Worm (Caenorhabditis elegans): ENCODE results near the gene F20A1.2.

DNA sequence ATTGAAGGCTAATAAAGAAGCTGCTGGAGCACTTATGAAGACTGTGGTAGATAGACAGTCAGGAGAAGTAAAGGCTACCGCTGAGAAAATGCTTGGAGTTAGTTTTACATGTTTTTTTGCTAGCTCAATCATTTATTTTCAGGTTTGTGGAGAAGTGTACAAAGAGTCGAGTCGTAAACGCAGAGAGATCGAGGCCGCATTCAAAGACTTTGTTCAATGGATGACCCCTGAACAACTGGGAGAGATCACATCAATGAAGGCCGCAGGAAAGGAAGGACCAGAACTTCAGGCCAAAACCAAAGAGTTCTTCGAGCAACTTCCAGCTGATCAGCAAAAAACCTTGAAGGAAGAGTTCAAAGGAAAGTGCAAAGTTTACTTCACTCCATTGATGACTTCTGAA lies 32.7 kb downstream of the F20A1.2 start:
- TF ChIP-seq cog-1 (tag; optimal IDR thresholded peaks at IDR 0.05) (no peak), ztf-23 (GFP tag; IDR thresholded peaks at IDR 0.05) (no peak), ztf-29 (GFP tag; IDR thresholded peaks at IDR 0.05) (no peak), tab-1 (GFP tag; IDR thresholded peaks at IDR 0.05) (no peak), flt-1 (GFP tag; IDR thresholded peaks at IDR 0.05) (no peak), T22C8.4 (GFP tag; IDR thresholded peaks at IDR 0.05) (no peak), ref-1 (GFP tag; conservative IDR thresholded peaks at IDR 0.05) (no peak), klf-2 (GFP tag; conservative IDR thresholded peaks at IDR 0.05) (no peak)
